Fruit fly (Drosophila melanogaster) whole organism, pupa: ENCODE data around the gene CG32436.

Experiments
- CG10348 ChIP-seq: fragments of 200-800 bp; sonication (Bioruptor generic); IDR thresholded peaks from 2 replicates; pipeline ENCODE4 v1.3.6; 2022; ENCODE audit warnings: missing biosample characterization, missing genetic modification characterization
- CG13204 ChIP-seq: fragments of 200-800 bp; sonication (Bioruptor generic); optimal IDR thresholded peaks from 2 replicates; lab custom pipeline; 2018; ENCODE audit warnings: missing biosample characterization, mild to moderate bottlenecking, missing genetic modification characterization, moderate library complexity
- CG14655 ChIP-seq: fragments of 200-800 bp; sonication (Bioruptor generic); optimal IDR thresholded peaks from 3 replicates; lab custom pipeline; 2017; ENCODE audit warnings: mild to moderate bottlenecking, missing biosample characterization, missing genetic modification reagents, missing genetic modification characterization
- CG15710 ChIP-seq: fragments of 200-800 bp; sonication (Bioruptor generic); optimal IDR thresholded peaks from 2 replicates; lab custom pipeline; 2018; ENCODE audit warnings: missing biosample characterization, mild to moderate bottlenecking, missing genetic modification characterization, moderate library complexity
- CG17806 ChIP-seq: fragments of 200-800 bp; sonication (Bioruptor generic); optimal IDR thresholded peaks from 2 replicates; lab custom pipeline; 2018; ENCODE audit warnings: missing biosample characterization, mild to moderate bottlenecking, missing genetic modification characterization, moderate library complexity
- CG32121 ChIP-seq: fragments of 200-800 bp; sonication (Bioruptor generic); IDR thresholded peaks from 2 replicates; pipeline ENCODE4 v1.3.6; 2022; ENCODE audit warnings: missing biosample characterization, missing genetic modification characterization
- CG34367 ChIP-seq: fragments of 200-800 bp; sonication (Bioruptor generic); optimal IDR thresholded peaks from 2 replicates; lab custom pipeline; 2018; ENCODE audit warnings: missing biosample characterization, mild to moderate bottlenecking, missing genetic modification characterization
- CG4496 ChIP-seq: fragments of 200-800 bp; sonication (Bioruptor generic); IDR thresholded peaks from 3 replicates; pipeline ENCODE4 v1.3.6; 2022; ENCODE audit warnings: missing biosample characterization, missing genetic modification characterization
- CG8159 ChIP-seq: fragments of 200-800 bp; sonication (Bioruptor generic); optimal IDR thresholded peaks from 3 replicates; lab custom pipeline; 2018; ENCODE audit warnings: missing biosample characterization, mild to moderate bottlenecking, missing genetic modification characterization, moderate library complexity
- CG8301 ChIP-seq: fragments of 200-800 bp; sonication (Bioruptor generic); optimal IDR thresholded peaks from 2 replicates; lab custom pipeline; 2018; ENCODE audit warnings: missing biosample characterization, mild to moderate bottlenecking, missing genetic modification characterization
- CG9948 ChIP-seq: fragments of 200-800 bp; sonication (Bioruptor generic); optimal IDR thresholded peaks from 2 replicates; lab custom pipeline; 2018; ENCODE audit warnings: missing biosample characterization, mild to moderate bottlenecking, missing genetic modification characterization, moderate library complexity
- D1 ChIP-seq: fragments of 200-800 bp; sonication (Bioruptor generic); optimal IDR thresholded peaks from 2 replicates; lab custom pipeline; 2018; ENCODE audit warnings: missing biosample characterization, mild to moderate bottlenecking, missing genetic modification characterization, moderate library complexity
- EcR ChIP-seq: fragments of 200-800 bp; sonication (Bioruptor generic); optimal IDR thresholded peaks from 3 replicates; lab custom pipeline; 2019; ENCODE audit warnings: missing biosample characterization, missing genetic modification characterization, mild to moderate bottlenecking, moderate library complexity, missing genetic modification reagents
- Pif1A ChIP-seq: fragments of 200-800 bp; sonication (Bioruptor generic); optimal IDR thresholded peaks from 3 replicates; lab custom pipeline; 2016; ENCODE audit warnings: missing biosample characterization, missing genetic modification characterization
- Snoo ChIP-seq: fragments of 200-800 bp; sonication (Bioruptor generic); optimal IDR thresholded peaks from 3 replicates; lab custom pipeline; 2017; ENCODE audit warnings: missing biosample characterization, mild to moderate bottlenecking, missing genetic modification characterization, inconsistent platforms
- fd96Ca ChIP-seq: fragments of 200-800 bp; sonication (Bioruptor generic); IDR thresholded peaks from 3 replicates; pipeline ENCODE4 v1.3.6; 2022; ENCODE audit warnings: missing biosample characterization, missing genetic modification characterization
- gl ChIP-seq: fragments of 200-800 bp; sonication (Bioruptor generic); optimal IDR thresholded peaks from 2 replicates; lab custom pipeline; 2018; ENCODE audit warnings: missing biosample characterization, mild to moderate bottlenecking, missing genetic modification characterization
- rn ChIP-seq: fragments of 200-800 bp; sonication (Bioruptor generic); IDR thresholded peaks from 2 replicates; pipeline ENCODE4 v1.3.6; 2022; ENCODE audit warnings: missing biosample characterization, missing genetic modification characterization

CG32436 gene

dm6 chr3L:21390431-21390830, 46.6 kb downstream of the CG32436 start:
- TF ChIP-seq CG8301 (tag; lab: Kevin White, UChicago) (no peak), CG9948 (no peak), D1 (tag; lab: Kevin White, UChicago) (no peak), CG13204 (GFP tag; lab: Kevin White, UChicago) (no peak), CG10348 (GFP tag; lab: Robert Waterston, UW) (no peak), Snoo (tag; lab: Kevin White, UChicago) (no peak), CG4496 (GFP tag; lab: Robert Waterston, UW) (no peak), CG32121 (GFP tag; lab: Robert Waterston, UW) (no peak), CG15710 (no peak), rn (GFP tag; lab: Robert Waterston, UW) (no peak), CG8159 (tag; lab: Kevin White, UChicago) (no peak), fd96Ca (no peak), gl (tag; lab: Kevin White, UChicago) (no peak), EcR (GFP tag; lab: Kevin White, UChicago) (no peak)

- TF ChIP-seq gl (tag; lab: Kevin White, UChicago) (no peak), D1 (tag; lab: Kevin White, UChicago) (no peak), CG13204 (GFP tag; lab: Kevin White, UChicago) (no peak), CG17806 (tag; lab: Kevin White, UChicago) (no peak), Pif1A (GFP tag; lab: Kevin White, UChicago) (no peak), CG4496 (GFP tag; lab: Robert Waterston, UW) (no peak)
These were observed 54.3 kb downstream of the CG32436 start for dm6 chr3L:21398156-21398555.

- no peak for TF ChIP-seq CG32121 (GFP tag; lab: Robert Waterston, UW)
These were observed 56.4 kb downstream of the CG32436 start for dm6 chr3L:21400206-21400605.

- TF ChIP-seq CG14655 (GFP tag; lab: Kevin White, UChicago): no peak
- no peak for TF ChIP-seq Pif1A (GFP tag; lab: Kevin White, UChicago)
- TF ChIP-seq CG34367 (tag; lab: Kevin White, UChicago): no peak
- TF ChIP-seq CG32121 (GFP tag; lab: Robert Waterston, UW): no peak
- TF ChIP-seq Snoo (tag; lab: Kevin White, UChicago): no peak
- TF ChIP-seq, all 21 proteins: peak for 0
These were observed 58.7 kb downstream of the CG32436 start for dm6 chr3L:21402552-21402951.
